Worm (Caenorhabditis elegans) whole organism, L1 larva: Measurements from ENCODE around the gene rsu-1.

Experiments
- C16A3.4 ChIP-seq: fragments of 150-350 bp; optimal IDR thresholded peaks from 2 replicates; lab custom pipeline; 2014; ENCODE audit warnings: missing biosample characterization, missing genetic modification characterization
- F16B12.6 ChIP-seq: fragments of 150-350 bp; optimal IDR thresholded peaks from 2 replicates; lab custom pipeline; 2014; ENCODE audit warnings: missing biosample characterization, missing genetic modification characterization
- Y116A8C.19 ChIP-seq: sonication (generic microtip); optimal IDR thresholded peaks from 2 replicates; lab custom pipeline; 2016; ENCODE audit warnings: missing compliant biosample characterization, missing genetic modification characterization, borderline replicate concordance
- alr-1 ChIP-seq: fragments of 200-800 bp; sonication (Bioruptor generic); optimal IDR thresholded peaks from 2 replicates; lab custom pipeline; 2018; ENCODE audit warnings: borderline replicate concordance, mild to moderate bottlenecking, missing genetic modification characterization, missing compliant biosample characterization
- aly-2 ChIP-seq: fragments of 150-350 bp; optimal IDR thresholded peaks from 2 replicates; lab custom pipeline; 2014; ENCODE audit warnings: missing biosample characterization, missing genetic modification characterization
- blmp-1 ChIP-seq: fragments of 150-350 bp; optimal IDR thresholded peaks from 2 replicates; lab custom pipeline; 2014; ENCODE audit warnings: missing biosample characterization, missing genetic modification characterization
- ceh-8 ChIP-seq: fragments of 200-800 bp; sonication (Bioruptor generic); optimal IDR thresholded peaks from 2 replicates; lab custom pipeline; 2018; ENCODE audit warnings: mild to moderate bottlenecking, missing genetic modification characterization, moderate library complexity, missing compliant biosample characterization
- ceh-82 ChIP-seq, 3 experiments: fragments of 150-350 bp in 1 of 3; sonication (generic microtip) in 2 of 3; optimal IDR thresholded peaks; 2 replicates each; lab custom pipeline; 2014 to 2017; ENCODE audit warnings: missing biosample characterization in 3 of 3, missing genetic modification characterization in 3 of 3
- ceh-88 ChIP-seq: fragments of 200-800 bp; sonication (Bioruptor generic); IDR thresholded peaks from 2 replicates; pipeline ENCODE4 v1.3.6; 2022; ENCODE audit warnings: missing genetic modification characterization, missing compliant biosample characterization
- ceh-90 ChIP-seq: sonication (generic microtip); optimal IDR thresholded peaks from 2 replicates; lab custom pipeline; 2016; ENCODE audit warnings: missing genetic modification characterization, missing compliant biosample characterization
- dpl-1 ChIP-seq, 3 experiments: fragments of 150-350 bp in 2 of 3; sonication (generic microtip) in 1 of 3; optimal IDR thresholded peaks; 2 replicates each; lab custom pipeline; 2014 to 2017; ENCODE audit warnings: missing biosample characterization in 3 of 3, missing genetic modification characterization in 3 of 3, missing genetic modification reagents in 3 of 3
- egl-13 ChIP-seq: sonication (generic microtip); optimal IDR thresholded peaks from 2 replicates; lab custom pipeline; 2016; ENCODE audit warnings: missing genotype, missing genetic modification reagents, missing genetic modification characterization, missing compliant biosample characterization
- egl-27 ChIP-seq, 2 experiments: fragments of 150-350 bp in 1 of 2; sonication (generic microtip); optimal IDR thresholded peaks; 3 replicates each; lab custom pipeline; 2017 to 2018; ENCODE audit warnings: missing biosample characterization in 2 of 2, missing genetic modification characterization in 2 of 2, missing genetic modification reagents in 2 of 2
- fkh-10 ChIP-seq: sonication (generic microtip); optimal IDR thresholded peaks from 2 replicates; lab custom pipeline; 2017; ENCODE audit warnings: missing biosample characterization, missing genetic modification reagents, missing genetic modification characterization
- fkh-4 ChIP-seq: sonication (generic microtip); optimal IDR thresholded peaks from 2 replicates; lab custom pipeline; 2016; ENCODE audit warnings: missing compliant biosample characterization, missing genetic modification characterization, borderline replicate concordance
- grh-1 ChIP-seq: fragments of 200-800 bp; sonication (Bioruptor generic); IDR thresholded peaks from 2 replicates; pipeline ENCODE4 v1.3.6; 2022; ENCODE audit warnings: missing genetic modification reagents, missing genetic modification characterization, missing compliant biosample characterization
- hlh-4 ChIP-seq: sonication (generic microtip); optimal IDR thresholded peaks from 2 replicates; lab custom pipeline; 2016; ENCODE audit warnings: mild to moderate bottlenecking, missing genetic modification characterization, missing compliant biosample characterization
- isw-1 ChIP-seq: fragments of 200-800 bp; sonication (Bioruptor generic); IDR thresholded peaks from 2 replicates; pipeline ENCODE4 v1.3.6; 2022; ENCODE audit warnings: missing genetic modification characterization, missing compliant biosample characterization
- lin-14 ChIP-seq: fragments of 200-800 bp; sonication (Bioruptor generic); optimal IDR thresholded peaks from 2 replicates; lab custom pipeline; 2018; ENCODE audit warnings: mild to moderate bottlenecking, missing genetic modification characterization, moderate library complexity, missing compliant biosample characterization
- lin-15B ChIP-seq: fragments of 150-350 bp; sonication (generic microtip); optimal IDR thresholded peaks from 3 replicates; lab custom pipeline; 2014; ENCODE audit warnings: missing biosample characterization, missing genetic modification characterization
- lin-39 ChIP-seq: fragments of 150-350 bp; optimal IDR thresholded peaks from 2 replicates; lab custom pipeline; 2014; ENCODE audit warnings: missing biosample characterization, missing genetic modification reagents, missing genetic modification characterization
- lsy-2 ChIP-seq, 2 experiments: fragments of 150-350 bp; optimal IDR thresholded peaks; 2 replicates each; lab custom pipeline; 2014; ENCODE audit warnings: missing biosample characterization in 2 of 2, missing genetic modification characterization in 2 of 2
- mdl-1 ChIP-seq, 2 experiments: fragments of 150-350 bp; optimal IDR thresholded peaks; 2 replicates each; lab custom pipeline; 2014 to 2017; ENCODE audit warnings: missing biosample characterization in 2 of 2, missing genetic modification characterization in 2 of 2, inconsistent platforms in 1 of 2
- mef-2 ChIP-seq: fragments of 150-350 bp; optimal IDR thresholded peaks from 2 replicates; lab custom pipeline; 2014; ENCODE audit warnings: missing biosample characterization, missing genetic modification characterization
- nhr-11 ChIP-seq: fragments of 150-350 bp; optimal IDR thresholded peaks from 2 replicates; lab custom pipeline; 2014; ENCODE audit warnings: missing biosample characterization, missing genetic modification characterization
- nhr-237 ChIP-seq: fragments of 150-350 bp; optimal IDR thresholded peaks from 2 replicates; lab custom pipeline; 2014; ENCODE audit warnings: missing biosample characterization, missing genetic modification characterization
- nhr-28 ChIP-seq: fragments of 150-350 bp; optimal IDR thresholded peaks from 2 replicates; lab custom pipeline; 2014; ENCODE audit warnings: missing biosample characterization, missing genetic modification characterization
- nhr-47 ChIP-seq: sonication (generic microtip); optimal IDR thresholded peaks from 2 replicates; lab custom pipeline; 2016; ENCODE audit warnings: mild to moderate bottlenecking, missing genetic modification characterization, moderate library complexity, missing compliant biosample characterization
- nhr-71 ChIP-seq: sonication (generic microtip); optimal IDR thresholded peaks from 2 replicates; lab custom pipeline; 2016; ENCODE audit warnings: mild to moderate bottlenecking, missing genetic modification characterization, moderate library complexity, missing compliant biosample characterization
- nhr-76 ChIP-seq: sonication (generic microtip); optimal IDR thresholded peaks from 2 replicates; lab custom pipeline; 2017; ENCODE audit warnings: missing biosample characterization, missing genetic modification characterization
- nhr-85 ChIP-seq: sonication (generic microtip); peaks from one replicate; lab custom pipeline; 2016; ENCODE audit warnings: missing genetic modification characterization, inconsistent platforms, missing compliant biosample characterization
- pag-3 ChIP-seq: sonication (generic microtip); optimal IDR thresholded peaks from 2 replicates; lab custom pipeline; 2017; ENCODE audit warnings: missing genetic modification characterization, mild to moderate bottlenecking, missing compliant biosample characterization, antibody characterized with exemption, borderline replicate concordance; ENCODE audit not compliant: insufficient read depth
- rnt-1 ChIP-seq: sonication (generic microtip); optimal IDR thresholded peaks from 2 replicates; lab custom pipeline; 2016; ENCODE audit warnings: mild to moderate bottlenecking, missing genetic modification characterization, moderate library complexity, missing compliant biosample characterization
- skn-1 ChIP-seq: fragments of 150-350 bp; optimal IDR thresholded peaks from 2 replicates; lab custom pipeline; 2014; ENCODE audit warnings: missing biosample characterization, missing genetic modification characterization
- snpc-4 ChIP-seq: fragments of 150-350 bp; optimal IDR thresholded peaks from 2 replicates; lab custom pipeline; 2014; ENCODE audit warnings: missing biosample characterization, missing genetic modification characterization
- swsn-7 ChIP-seq: sonication (generic microtip); optimal IDR thresholded peaks from 2 replicates; lab custom pipeline; 2016; ENCODE audit warnings: missing genetic modification characterization, missing compliant biosample characterization
- unc-130 ChIP-seq: fragments of 150-350 bp; optimal IDR thresholded peaks from 2 replicates; lab custom pipeline; 2017; ENCODE audit warnings: missing biosample characterization, missing genetic modification characterization, inconsistent platforms
- unc-62 ChIP-seq: fragments of 150-350 bp; optimal IDR thresholded peaks from 2 replicates; lab custom pipeline; 2014; ENCODE audit warnings: missing biosample characterization, missing genetic modification reagents, missing genetic modification characterization
- unc-86 ChIP-seq: sonication (generic microtip); optimal IDR thresholded peaks from 2 replicates; lab custom pipeline; 2016; ENCODE audit warnings: missing genetic modification characterization, missing compliant biosample characterization
- xbp-1 ChIP-seq: sonication (generic microtip); optimal IDR thresholded peaks from 2 replicates; lab custom pipeline; 2016; ENCODE audit warnings: missing genetic modification characterization, missing compliant biosample characterization
- ztf-11 ChIP-seq, 2 experiments: sonication (generic microtip); optimal IDR thresholded peaks; 2 replicates each; lab custom pipeline; 2016 to 2017; ENCODE audit warnings: missing genetic modification characterization in 2 of 2, missing biosample characterization in 1 of 2, missing compliant biosample characterization in 1 of 2

The rsu-1 gene

DNA sequence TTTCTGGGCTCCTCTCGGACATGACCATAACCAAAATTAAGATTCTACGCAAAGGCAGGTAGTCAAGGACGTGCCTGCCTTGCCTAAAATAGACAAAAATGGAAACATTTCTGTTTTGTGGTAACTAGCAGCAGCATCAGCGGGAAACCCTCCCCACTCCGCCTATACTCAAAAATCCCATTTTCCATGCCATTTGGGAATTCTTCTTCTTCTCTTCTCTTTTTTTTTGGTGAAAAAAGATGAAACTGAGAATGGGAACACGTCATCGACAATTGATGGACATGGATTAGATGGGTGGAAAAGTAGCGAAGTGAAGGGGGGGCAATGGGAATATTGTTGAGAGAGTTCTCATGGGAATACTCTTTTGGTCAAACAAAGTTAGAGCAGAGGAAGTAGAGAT lies 34.7 kb upstream of the rsu-1 start:
- no peak for TF ChIP-seq grh-1 (GFP tag; lab: Robert Waterston, UW)
- no peak for TF ChIP-seq unc-86 (tag; lab: Kevin White, UChicago)
- TF ChIP-seq mef-2 (tag; lab: Kevin White, UChicago): no peak
- no peak for TF ChIP-seq unc-62 (GFP tag; lab: Kevin White, UChicago)
- no peak for TF ChIP-seq dpl-1 (GFP tag; optimal IDR thresholded peaks at IDR 0.05; lab: Kevin White, UChicago)
- no peak for TF ChIP-seq ceh-8 (GFP tag; lab: Kevin White, UChicago)
- no peak for TF ChIP-seq C16A3.4 (tag; lab: Kevin White, UChicago)
- TF ChIP-seq blmp-1 (tag; lab: Kevin White, UChicago): peak; percentile 29
- TF ChIP-seq nhr-11: no peak
- TF ChIP-seq lin-14 (GFP tag; lab: Kevin White, UChicago): peak; percentile 89
- TF ChIP-seq xbp-1: no peak
- no peak for TF ChIP-seq hlh-4
- no peak for TF ChIP-seq fkh-10 (GFP tag; lab: Kevin White, UChicago)
- TF ChIP-seq ceh-82 (tag; optimal IDR thresholded peaks at IDR 0.05; lab: Kevin White, UChicago): peak in 1 of 3 experiments; percentile 1
- TF ChIP-seq alr-1 (tag; lab: Kevin White, UChicago): no peak
- TF ChIP-seq nhr-85: peak; percentile 53
- TF ChIP-seq pag-3 (tag; lab: Kevin White, UChicago): no peak
- no peak for TF ChIP-seq snpc-4 (tag; lab: Kevin White, UChicago)
- TF ChIP-seq nhr-71 (tag; lab: Kevin White, UChicago): peak; percentile 3
- no peak for TF ChIP-seq ceh-88 (GFP tag; lab: Robert Waterston, UW)
- TF ChIP-seq ceh-90: no peak
- no peak for TF ChIP-seq nhr-237 (tag; lab: Kevin White, UChicago)
- TF ChIP-seq fkh-4 (tag; lab: Kevin White, UChicago): no peak
- no peak for TF ChIP-seq nhr-28 (tag; lab: Kevin White, UChicago)
- no peak for TF ChIP-seq mdl-1 (tag; optimal IDR thresholded peaks at IDR 0.05; lab: Kevin White, UChicago)
- no peak for TF ChIP-seq aly-2 (tag; lab: Kevin White, UChicago)
- TF ChIP-seq lsy-2 (tag; optimal IDR thresholded peaks at IDR 0.05; lab: Kevin White, UChicago): no peak
- TF ChIP-seq isw-1 (GFP tag; lab: Robert Waterston, UW): no peak
- no peak for TF ChIP-seq unc-130 (tag; lab: Kevin White, UChicago)
- no peak for TF ChIP-seq ztf-11 (tag; optimal IDR thresholded peaks at IDR 0.05; lab: Kevin White, UChicago)

DNA sequence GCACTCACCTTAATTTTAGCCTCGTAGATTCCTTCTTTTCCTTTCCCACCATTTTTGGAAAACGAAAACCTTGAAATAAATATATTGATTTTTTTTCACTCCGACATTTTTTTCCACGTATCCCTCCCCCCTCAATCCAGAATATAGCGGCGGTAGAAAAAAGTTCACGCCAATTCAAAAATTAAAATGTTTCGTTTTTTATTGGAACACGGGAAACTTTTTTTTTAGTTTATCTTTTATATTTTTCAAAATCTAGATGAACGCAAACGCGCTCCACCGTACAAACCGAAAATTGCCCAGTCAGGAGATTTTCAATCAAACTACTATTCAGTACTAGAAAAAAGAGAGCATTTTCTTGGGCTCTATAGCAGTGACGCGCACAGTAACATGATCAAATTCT lies 27.7 kb upstream of the rsu-1 start, which contains the start of gene spe-41:
Gene spe-41, minus strand, starts transcription at position 72 of the 400 bp plus-strand sequence.
- TF ChIP-seq nhr-47 (tag; lab: Kevin White, UChicago): no peak
- TF ChIP-seq nhr-76 (tag; lab: Kevin White, UChicago): no peak
- TF ChIP-seq egl-13 (tag; lab: Kevin White, UChicago): no peak
- no peak for TF ChIP-seq rnt-1 (tag; lab: Kevin White, UChicago)
- no peak for TF ChIP-seq unc-62 (GFP tag; lab: Kevin White, UChicago)
- no peak for TF ChIP-seq lin-15B
- no peak for TF ChIP-seq ceh-90
- no peak for TF ChIP-seq swsn-7 (tag; lab: Kevin White, UChicago)
- TF ChIP-seq pag-3 (tag; lab: Kevin White, UChicago): no peak
- no peak for TF ChIP-seq snpc-4 (tag; lab: Kevin White, UChicago)
- no peak for TF ChIP-seq lin-14 (GFP tag; lab: Kevin White, UChicago)
- TF ChIP-seq alr-1 (tag; lab: Kevin White, UChicago): no peak
- no peak for TF ChIP-seq nhr-237 (tag; lab: Kevin White, UChicago)
- TF ChIP-seq F16B12.6 (tag; lab: Kevin White, UChicago): no peak
- no peak for TF ChIP-seq lin-39 (tag; lab: Kevin White, UChicago)
- no peak for TF ChIP-seq skn-1 (tag; lab: Kevin White, UChicago)
- TF ChIP-seq Y116A8C.19: no peak
- TF ChIP-seq egl-27 (tag; optimal IDR thresholded peaks at IDR 0.05; lab: Kevin White, UChicago): no peak
- no peak for TF ChIP-seq fkh-10 (GFP tag; lab: Kevin White, UChicago)
- TF ChIP-seq, all 84 proteins: peak for 0
